Worm (Caenorhabditis elegans) whole organism, L2 larva: ENCODE data around the gene him-10.

Experiments
- R02D3.7 ChIP-seq: fragments of 150-350 bp; optimal IDR thresholded peaks from 2 replicates; lab custom pipeline; 2014; ENCODE audit warnings: missing biosample characterization, missing genetic modification characterization
- nhr-12 ChIP-seq: fragments of 150-350 bp; optimal IDR thresholded peaks from 2 replicates; lab custom pipeline; 2014; ENCODE audit warnings: missing biosample characterization, missing genetic modification characterization
- unc-39 ChIP-seq: fragments of 150-350 bp; optimal IDR thresholded peaks from 2 replicates; lab custom pipeline; 2014; ENCODE audit warnings: missing biosample characterization, missing genetic modification characterization

DNA sequence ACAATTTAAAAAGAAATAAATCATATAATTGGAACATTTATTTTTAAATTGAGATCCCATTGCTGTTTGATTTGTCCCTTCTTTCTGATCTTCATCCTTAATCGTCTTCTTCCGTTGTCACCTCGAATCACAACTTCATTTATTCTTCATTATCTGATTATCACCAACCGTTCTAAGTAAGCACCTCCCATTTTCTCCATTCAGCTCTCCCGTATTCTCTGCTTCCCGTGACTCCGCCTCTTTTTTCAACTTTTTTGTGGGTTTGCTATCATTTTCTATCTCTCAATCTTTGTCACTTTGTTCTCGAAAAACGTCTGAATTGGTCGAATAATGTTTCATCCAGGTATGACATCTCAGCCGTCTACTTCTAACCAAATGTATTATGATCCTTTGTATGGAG, 12.9 kb downstream of the him-10 start, which contains the start of gene sma-4:
- TF ChIP-seq nhr-12 (no peak), R02D3.7 (tag; lab: Kevin White, UChicago) (no peak), unc-39 (tag; lab: Kevin White, UChicago) (no peak)
